Fruit fly (Drosophila melanogaster): ENCODE results near the gene Acbp3.

Acbp3 gene

dm6 chr3L:7105693-7106092 lies 25.0 kb upstream of the Acbp3 start (continued):
- TF ChIP-seq Spps (tag; optimal IDR thresholded peaks at IDR 0.05) (no peak), dpn (GFP tag; optimal IDR thresholded peaks at IDR 0.05) (no peak), CG2678 (tag; optimal IDR thresholded peaks at IDR 0.05) (peak; percentile 47), CG8944 (GFP tag; optimal IDR thresholded peaks at IDR 0.05) (no peak), B-H2 (GFP tag; optimal IDR thresholded peaks at IDR 0.05) (no peak), CG3281 (GFP tag; optimal IDR thresholded peaks at IDR 0.05) (no peak), CG1647 (GFP tag; optimal IDR thresholded peaks at IDR 0.05) (no peak), Xrp1 (GFP tag; IDR thresholded peaks at IDR 0.05) (0 out of 2 replicates have a peak, but pooled peaks have one; percentile 13), br (optimal IDR thresholded peaks at IDR 0.05) (no peak), CG3163 (GFP tag; optimal IDR thresholded peaks at IDR 0.05) (no peak), CG2889 (GFP tag; IDR thresholded peaks at IDR 0.05) (no peak), Tbp (GFP tag; optimal IDR thresholded peaks at IDR 0.05) (no peak), luna (GFP tag; optimal IDR thresholded peaks at IDR 0.05) (no peak), CG15479 (GFP tag; optimal IDR thresholded peaks at IDR 0.05) (no peak), Sry-β (GFP tag; optimal IDR thresholded peaks at IDR 0.05) (no peak), Dip3 (GFP tag; optimal IDR thresholded peaks at IDR 0.05) (no peak), Camta (GFP tag; optimal IDR thresholded peaks at IDR 0.05) (no peak), Gug (GFP tag; IDR thresholded peaks at IDR 0.05) (no peak), CG10979 (tag; optimal IDR thresholded peaks at IDR 0.05) (peak; percentile 35), zf30C (GFP tag; optimal IDR thresholded peaks at IDR 0.05) (no peak), Elba2 (GFP tag; optimal IDR thresholded peaks at IDR 0.05) (no peak), sens (GFP tag) (peak; percentile 64), CG2712 (tag; optimal IDR thresholded peaks at IDR 0.05) (peak; percentile 17), CG17829 (tag; optimal IDR thresholded peaks at IDR 0.05) (no peak), org-1 (GFP tag; optimal IDR thresholded peaks at IDR 0.05) (no peak), trh (GFP tag; optimal IDR thresholded peaks at IDR 0.05) (no peak), hbn (GFP tag; IDR thresholded peaks at IDR 0.05; ENCODE audit: partially characterized antibody) (no peak), dmrt99B (tag; optimal IDR thresholded peaks at IDR 0.05) (peak; percentile 50), CG4730 (GFP tag; IDR thresholded peaks at IDR 0.05) (no peak), bigmax (GFP tag; optimal IDR thresholded peaks at IDR 0.05) (no peak), CG8281 (tag; optimal IDR thresholded peaks at IDR 0.05) (no peak), Bdp1 (GFP tag; optimal IDR thresholded peaks at IDR 0.05) (no peak), CG17568 (GFP tag; optimal IDR thresholded peaks at IDR 0.05) (no peak), ac (GFP tag; optimal IDR thresholded peaks at IDR 0.05) (no peak), Ets65A (GFP tag) (no peak), CG9932 (GFP tag; IDR thresholded peaks at IDR 0.05) (no peak), CG4328 (GFP tag; optimal IDR thresholded peaks at IDR 0.05) (no peak), Blimp-1 (GFP tag; optimal IDR thresholded peaks at IDR 0.05) (peak; percentile 42), Rx (GFP tag; IDR thresholded peaks at IDR 0.05) (no peak), CG9797 (GFP tag; optimal IDR thresholded peaks at IDR 0.05) (no peak), PHDP (tag; optimal IDR thresholded peaks at IDR 0.05) (no peak), CG11504 (tag; optimal IDR thresholded peaks at IDR 0.05) (peak; percentile 59), dm (GFP tag; optimal IDR thresholded peaks at IDR 0.05) (no peak), Pdp1 (GFP tag; optimal IDR thresholded peaks at IDR 0.05) (no peak), CG11560 (tag; IDR thresholded peaks at IDR 0.05) (no peak), sens-2 (GFP tag; IDR thresholded peaks at IDR 0.05) (no peak), CG16813 (GFP tag; IDR thresholded peaks at IDR 0.05; ENCODE audit: partially characterized antibody) (no peak), jigr1 (GFP tag; IDR thresholded peaks at IDR 0.05) (no peak), CG15696 (tag; optimal IDR thresholded peaks at IDR 0.05) (no peak), CG4424 (GFP tag; optimal IDR thresholded peaks at IDR 0.05) (no peak), chm (GFP tag; IDR thresholded peaks at IDR 0.05) (no peak), CG9876 (GFP tag; optimal IDR thresholded peaks at IDR 0.05) (no peak), sisA (GFP tag; IDR thresholded peaks at IDR 0.05) (0 out of 2 replicates have a peak, but pooled peaks have one; percentile 8)

All from whole organism, embryonic.